Worm (Caenorhabditis elegans): ENCODE results near the gene F14H12.8.

Gene F14H12.8

DNA sequence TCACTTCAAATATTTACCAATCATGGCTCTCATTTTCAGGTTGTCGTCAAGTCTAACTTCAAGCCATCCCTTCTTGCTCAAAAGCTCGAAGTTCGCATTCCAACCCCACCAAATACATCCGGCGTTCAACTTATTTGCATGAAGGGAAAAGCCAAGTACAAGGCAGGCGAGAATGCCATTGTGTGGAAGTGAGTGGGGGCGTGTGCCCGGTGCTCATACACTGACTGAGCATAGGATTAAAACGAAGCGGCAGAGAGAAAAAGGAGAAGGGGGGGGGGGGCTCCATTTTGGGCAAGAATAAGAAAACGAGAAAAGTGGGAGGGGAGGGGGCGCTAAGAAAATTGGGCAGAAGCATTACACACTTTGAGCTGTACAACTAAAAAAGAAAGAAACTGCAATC lies 26.9 kb upstream of the F14H12.8 start:
- TF ChIP-seq ces-1 (GFP tag; optimal IDR thresholded peaks at IDR 0.05) = peak; percentile 25
- no peak for TF ChIP-seq nhr-237 (tag; optimal IDR thresholded peaks at IDR 0.05)
- peak; percentile 7 for TF ChIP-seq mls-2 (tag; optimal IDR thresholded peaks at IDR 0.05)

DNA sequence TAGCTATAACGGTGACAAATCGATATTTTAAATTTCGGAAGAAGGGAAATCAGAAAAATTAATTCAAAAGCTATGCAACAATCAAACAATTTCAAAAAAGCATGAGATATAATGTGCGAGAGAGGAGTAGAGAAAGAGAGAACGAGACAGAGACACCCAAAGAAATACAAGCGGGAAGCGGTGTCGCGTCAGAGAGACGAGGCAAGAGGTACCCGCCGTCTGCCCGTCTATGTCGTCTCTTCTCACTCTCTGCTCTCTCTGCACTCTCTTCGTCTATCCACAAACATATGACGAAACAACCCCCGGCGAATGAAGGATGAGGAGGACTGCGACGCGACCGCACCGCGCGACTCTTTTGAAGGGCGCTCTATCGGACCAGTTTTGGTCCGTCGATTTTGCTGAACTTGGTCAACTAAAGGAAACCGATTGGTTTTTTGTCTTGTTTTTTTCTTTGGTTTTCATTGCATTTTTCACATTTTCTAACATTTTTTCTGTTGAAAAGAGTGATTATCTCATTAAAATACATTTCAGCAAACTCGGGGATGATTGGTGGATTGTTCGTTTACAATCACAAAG lies 24.1 kb upstream of the F14H12.8 start, which contains the start of gene dpy-23:
TSS of gene dpy-23 (plus strand) at position 526 of the 576 bp plus-strand sequence.
- TF ChIP-seq lsy-2 (tag; optimal IDR thresholded peaks at IDR 0.05) = peak; percentile 78
- peak; percentile 87 for TF ChIP-seq unc-62 (GFP tag; optimal IDR thresholded peaks at IDR 0.05)
- peak; percentile 59 for TF ChIP-seq sptf-1 (tag; optimal IDR thresholded peaks at IDR 0.05)
- TF ChIP-seq unc-120 (tag; optimal IDR thresholded peaks at IDR 0.05; ENCODE audit: poor library complexity, severe bottlenecking) = peak; percentile 92
- TF ChIP-seq ceh-43 (GFP tag; optimal IDR thresholded peaks at IDR 0.05) = peak; percentile 28
- TF ChIP-seq zip-8 (tag; optimal IDR thresholded peaks at IDR 0.05) = no peak
- TF ChIP-seq bed-3 (GFP tag; optimal IDR thresholded peaks at IDR 0.05) = no peak
- TF ChIP-seq ceh-39 (tag; optimal IDR thresholded peaks at IDR 0.05) = peak; percentile 69
- TF ChIP-seq mab-5 (tag; optimal IDR thresholded peaks at IDR 0.05) = no peak
- peak; percentile 71 for TF ChIP-seq lin-13 (tag; optimal IDR thresholded peaks at IDR 0.05)
- TF ChIP-seq drap-1 (GFP tag; optimal IDR thresholded peaks at IDR 0.05) = peak; percentile 48
- no peak for TF ChIP-seq blmp-1 (tag; optimal IDR thresholded peaks at IDR 0.05)
- no peak for TF ChIP-seq unc-39 (tag; optimal IDR thresholded peaks at IDR 0.05)
- TF ChIP-seq elt-1 (tag; optimal IDR thresholded peaks at IDR 0.05; ENCODE audit: borderline replicate concordance, insufficient read depth) = no peak
- TF ChIP-seq mls-2 (tag; optimal IDR thresholded peaks at IDR 0.05) = peak; percentile 65
- peak; percentile 69 for TF ChIP-seq ztf-11 (tag; optimal IDR thresholded peaks at IDR 0.05)
- TF ChIP-seq nhr-12 (tag; optimal IDR thresholded peaks at IDR 0.05) = peak; percentile 20
- TF ChIP-seq nhr-76 (tag; optimal IDR thresholded peaks at IDR 0.05) = no peak
- peak; percentile 83 for TF ChIP-seq mep-1 (tag; optimal IDR thresholded peaks at IDR 0.05)
- no peak for TF ChIP-seq tbx-8 (GFP tag; optimal IDR thresholded peaks at IDR 0.05)
- peak; percentile 11 for TF ChIP-seq cnd-1 (tag; optimal IDR thresholded peaks at IDR 0.05)
- no peak for TF ChIP-seq ceh-83 (GFP tag; optimal IDR thresholded peaks at IDR 0.05)
- no peak for TF ChIP-seq sem-2 (GFP tag; optimal IDR thresholded peaks at IDR 0.05)
- peak; percentile 88 for TF ChIP-seq ham-2 (GFP tag; optimal IDR thresholded peaks at IDR 0.05)
- peak; percentile 91 for TF ChIP-seq ces-1 (GFP tag; optimal IDR thresholded peaks at IDR 0.05)
- TF ChIP-seq hlh-1 (tag; optimal IDR thresholded peaks at IDR 0.05) = peak; percentile 82
- no peak for TF ChIP-seq snpc-4 (tag; optimal IDR thresholded peaks at IDR 0.05)
- no peak for TF ChIP-seq elt-3 (tag; optimal IDR thresholded peaks at IDR 0.05)
- TF ChIP-seq pha-4 (tag; optimal IDR thresholded peaks at IDR 0.05) = peak; percentile 93
- no peak for TF ChIP-seq lin-32 (GFP tag; optimal IDR thresholded peaks at IDR 0.05)
- TF ChIP-seq M03D4.4 (tag; optimal IDR thresholded peaks at IDR 0.05) = peak; percentile 19
- TF ChIP-seq nhr-28 (tag; optimal IDR thresholded peaks at IDR 0.05) = no peak
- peak; percentile 93 for TF ChIP-seq nhr-237 (tag; optimal IDR thresholded peaks at IDR 0.05)
- TF ChIP-seq nhr-2 (tag; optimal IDR thresholded peaks at IDR 0.05) = no peak
- TF ChIP-seq flh-1 (GFP tag; optimal IDR thresholded peaks at IDR 0.05) = no peak

DNA sequence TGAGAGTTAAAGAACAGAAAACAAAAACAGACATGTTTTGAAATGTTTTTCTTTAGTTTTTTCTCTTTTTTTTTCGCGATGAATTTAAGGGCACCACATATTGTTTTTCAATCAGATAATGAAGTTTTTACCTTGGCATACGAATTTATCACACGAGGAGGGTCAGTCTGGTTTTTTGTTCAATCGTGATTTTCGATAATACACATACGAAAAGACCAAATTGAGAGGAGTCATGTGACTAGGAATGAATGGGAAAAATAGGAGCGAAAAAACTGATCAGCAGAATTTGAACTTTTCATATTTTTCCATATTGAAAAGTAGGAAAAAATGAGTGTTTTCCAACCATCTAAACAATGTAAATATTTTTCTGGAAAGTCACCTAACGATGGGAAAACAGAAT lies 21.7 kb upstream of the F14H12.8 start:
- TF ChIP-seq nhr-76 (tag; optimal IDR thresholded peaks at IDR 0.05) = no peak
- no peak for TF ChIP-seq mab-5 (tag; optimal IDR thresholded peaks at IDR 0.05)
- TF ChIP-seq unc-120 (tag; optimal IDR thresholded peaks at IDR 0.05; ENCODE audit: poor library complexity, severe bottlenecking) = no peak
- no peak for TF ChIP-seq M03D4.4 (tag; optimal IDR thresholded peaks at IDR 0.05)
- no peak for TF ChIP-seq nhr-12 (tag; optimal IDR thresholded peaks at IDR 0.05)
- no peak for TF ChIP-seq pha-4 (tag; optimal IDR thresholded peaks at IDR 0.05)
- no peak for TF ChIP-seq elt-1 (tag; optimal IDR thresholded peaks at IDR 0.05; ENCODE audit: borderline replicate concordance, insufficient read depth)
- no peak for TF ChIP-seq lsy-2 (tag; optimal IDR thresholded peaks at IDR 0.05)
- TF ChIP-seq nhr-28 (tag; optimal IDR thresholded peaks at IDR 0.05) = no peak
